Worm (Caenorhabditis elegans): Measurements from ENCODE around the gene Y43E12A.3.

DNA sequence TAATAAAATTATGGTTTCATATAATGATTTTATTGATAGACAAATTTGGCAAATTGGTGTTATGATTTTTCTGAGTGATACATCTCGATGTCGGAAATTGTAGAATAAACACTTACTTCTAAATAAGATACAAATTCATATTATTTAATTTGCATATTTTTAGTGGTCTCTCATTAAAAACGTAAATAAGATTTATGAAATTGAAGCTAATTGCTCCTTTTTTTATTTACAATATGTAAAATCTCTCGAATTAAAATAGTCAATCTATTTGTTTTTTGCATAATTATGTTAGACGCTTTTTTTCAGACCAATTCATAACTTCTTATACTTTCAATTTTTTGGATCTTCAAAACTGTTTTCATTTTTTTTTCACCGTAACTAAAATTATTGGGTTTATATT lies 44.6 kb downstream of the Y43E12A.3 start, which contains the start of gene hrg-6:
- no peak for TF ChIP-seq tbx-37 (GFP tag; conservative IDR thresholded peaks at IDR 0.05)
- TF ChIP-seq tra-4 (tag; optimal IDR thresholded peaks at IDR 0.05): no peak
- no peak for TF ChIP-seq flt-1 (GFP tag; IDR thresholded peaks at IDR 0.05)
- no peak for TF ChIP-seq B0310.2 (tag; optimal IDR thresholded peaks at IDR 0.05)
- no peak for TF ChIP-seq scrt-1 (GFP tag; IDR thresholded peaks at IDR 0.05)
- TF ChIP-seq pes-1 (GFP tag; IDR thresholded peaks at IDR 0.05): no peak

Data from whole organism, early embryonic.